Worm (Caenorhabditis elegans): Measurements from ENCODE around the gene C32D5.10.

The C32D5.10 gene

DNA sequence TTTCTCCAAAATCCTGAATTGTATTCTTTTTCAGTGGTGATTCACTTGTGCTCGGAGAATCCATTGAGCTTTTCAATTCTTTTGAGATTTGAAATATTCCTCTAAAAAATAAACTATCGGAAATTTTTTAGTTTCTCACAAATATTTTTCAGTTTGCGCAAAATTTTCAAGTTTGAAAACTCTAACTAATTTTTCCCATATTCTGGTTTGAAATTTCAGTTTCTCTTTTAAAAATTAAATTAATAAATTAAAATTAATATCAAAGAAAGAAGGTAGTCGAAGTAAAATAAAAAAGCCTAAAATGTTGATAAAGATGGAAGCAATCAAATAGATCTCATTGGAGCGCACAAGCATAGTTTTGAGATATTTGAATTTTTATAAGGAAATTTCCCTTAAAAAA lies at the start of gene C32D5.10:
TSS of gene C32D5.10 (minus strand) at position 101 of the 400 bp plus-strand sequence.
- TF ChIP-seq nhr-102 (tag; optimal IDR thresholded peaks at IDR 0.05): no peak
- no peak for TF ChIP-seq ceh-20 (GFP tag; IDR thresholded peaks at IDR 0.05)

DNA sequence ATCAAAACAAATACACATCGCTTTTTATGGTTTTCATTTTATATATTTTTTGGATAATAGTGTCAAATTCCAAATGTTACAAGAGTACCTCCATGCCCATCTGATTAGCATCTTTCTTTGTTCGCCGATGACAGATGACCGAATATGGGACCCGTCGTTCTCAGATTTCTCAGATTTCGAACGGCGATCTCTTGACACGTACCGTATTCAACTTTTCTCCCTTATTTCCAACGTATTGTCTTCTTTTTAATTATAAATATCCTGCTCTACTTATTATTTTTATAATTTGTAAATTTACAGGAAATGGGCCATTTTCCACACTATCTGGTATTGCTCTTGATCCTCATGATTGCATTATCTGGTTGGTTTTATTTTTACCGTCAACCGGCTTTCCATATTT lies 46.6 kb upstream of the C32D5.10 start, which contains the start of gene zig-10:
TSS of gene zig-10 (plus strand) at position 301 of the 400 bp plus-strand sequence.
- TF ChIP-seq T26A8.4 (GFP tag; IDR thresholded peaks at IDR 0.05) (no peak), F26F4.8 (GFP tag; conservative IDR thresholded peaks at IDR 0.05) (no peak), ctbp-1 (GFP tag; IDR thresholded peaks at IDR 0.05) (no peak), mep-1 (tag; optimal IDR thresholded peaks at IDR 0.05) (no peak), arid-1 (GFP tag; conservative IDR thresholded peaks at IDR 0.05) (no peak), lsy-2 (tag; optimal IDR thresholded peaks at IDR 0.05) (no peak)

DNA sequence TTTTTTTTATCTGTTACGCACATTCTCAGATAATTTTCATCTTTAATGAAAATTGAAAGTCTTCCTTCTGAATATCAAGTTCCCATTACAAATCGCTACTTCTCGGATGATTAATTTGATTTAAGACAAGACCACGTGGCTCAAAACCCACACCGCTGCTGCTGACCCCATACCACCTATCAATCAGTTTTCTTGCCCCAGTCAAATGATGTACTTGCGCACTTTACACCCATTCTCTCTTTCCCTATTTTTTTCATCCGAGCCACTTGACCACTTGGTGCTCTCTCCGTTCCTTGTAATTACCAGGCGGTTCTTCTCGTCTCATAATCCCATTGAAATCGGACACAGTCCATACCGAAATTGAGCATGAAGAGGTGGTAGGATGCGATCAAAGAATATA lies 42.2 kb upstream of the C32D5.10 start:
- TF ChIP-seq lin-29 (GFP tag; IDR thresholded peaks at IDR 0.05): no peak
- TF ChIP-seq tag-97 (GFP tag; IDR thresholded peaks at IDR 0.05): no peak
- TF ChIP-seq rbr-2 (tag; optimal IDR thresholded peaks at IDR 0.05): no peak
- no peak for TF ChIP-seq ceh-62 (tag; optimal IDR thresholded peaks at IDR 0.05)
- TF ChIP-seq madf-9 (GFP tag; conservative IDR thresholded peaks at IDR 0.05): no peak
- TF ChIP-seq attf-4 (tag; optimal IDR thresholded peaks at IDR 0.05): no peak
- no peak for TF ChIP-seq T26A8.4 (GFP tag; IDR thresholded peaks at IDR 0.05)
- no peak for TF ChIP-seq R02D3.7 (tag; optimal IDR thresholded peaks at IDR 0.05)
- TF ChIP-seq zip-11 (GFP tag; IDR thresholded peaks at IDR 0.05): no peak
- no peak for TF ChIP-seq zfp-2 (tag; optimal IDR thresholded peaks at IDR 0.05)
- TF ChIP-seq egl-43 (GFP tag; IDR thresholded peaks at IDR 0.05): no peak
- TF ChIP-seq ceh-20 (GFP tag; IDR thresholded peaks at IDR 0.05): no peak
- TF ChIP-seq egl-27 (tag; optimal IDR thresholded peaks at IDR 0.05): no peak
- TF ChIP-seq pqm-1 (tag; optimal IDR thresholded peaks at IDR 0.05): no peak
- TF ChIP-seq unc-130 (GFP tag; optimal IDR thresholded peaks at IDR 0.05): no peak
- TF ChIP-seq hif-1 (tag; optimal IDR thresholded peaks at IDR 0.05): no peak
- no peak for TF ChIP-seq dpl-1 (GFP tag; optimal IDR thresholded peaks at IDR 0.05)
- TF ChIP-seq ctbp-1 (GFP tag; IDR thresholded peaks at IDR 0.05): no peak
- no peak for TF ChIP-seq nhr-76 (tag; optimal IDR thresholded peaks at IDR 0.05)
- TF ChIP-seq mdl-1 (tag; optimal IDR thresholded peaks at IDR 0.05): no peak

ce11 chrII:6391195-6391594 lies 39.4 kb upstream of the C32D5.10 start, which contains the start of gene F58F12.3:
Gene F58F12.3, minus strand, starts transcription at chrII:6391295.
- no peak for TF ChIP-seq Y5F2A.4 (GFP tag; optimal IDR thresholded peaks at IDR 0.05)
- TF ChIP-seq T20F7.1 (GFP tag; optimal IDR thresholded peaks at IDR 0.05): no peak
- TF ChIP-seq dmd-8 (GFP tag; IDR thresholded peaks at IDR 0.05): no peak
- TF ChIP-seq dve-1 (tag; optimal IDR thresholded peaks at IDR 0.05; ENCODE audit: insufficient read depth): no peak
- no peak for TF ChIP-seq nhr-48 (tag; optimal IDR thresholded peaks at IDR 0.05)
- TF ChIP-seq saeg-2 (GFP tag; IDR thresholded peaks at IDR 0.05): no peak
- TF ChIP-seq rbr-2 (tag; optimal IDR thresholded peaks at IDR 0.05): no peak
- no peak for TF ChIP-seq tag-97 (GFP tag; IDR thresholded peaks at IDR 0.05)
- no peak for TF ChIP-seq nhr-111 (GFP tag; optimal IDR thresholded peaks at IDR 0.05)
- no peak for TF ChIP-seq aha-1 (tag)
- TF ChIP-seq ceh-62 (tag; optimal IDR thresholded peaks at IDR 0.05): no peak

DNA sequence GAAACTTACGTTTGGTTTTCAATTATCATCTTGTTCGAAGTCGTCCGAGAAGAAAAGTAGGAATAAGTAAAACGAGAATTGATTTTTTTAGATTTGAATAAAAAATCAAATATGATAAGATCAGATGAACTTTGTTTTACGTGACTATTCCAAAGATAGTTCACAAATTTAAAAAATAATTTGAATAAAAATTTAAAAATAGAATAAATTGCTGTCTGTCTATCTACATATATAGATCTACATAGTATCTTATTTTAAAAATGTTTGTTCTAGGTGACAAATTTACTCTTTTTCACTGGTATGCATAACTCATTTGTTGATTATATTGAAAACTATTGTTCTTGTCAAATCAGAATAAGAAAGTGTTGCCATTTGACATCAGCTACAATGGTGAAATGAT lies 36.1 kb upstream of the C32D5.10 start, which contains the start of gene F58F12.2:
TSS of gene F58F12.2 (minus strand) at position 101 of the 400 bp plus-strand sequence.
- TF ChIP-seq nhr-76 (tag; optimal IDR thresholded peaks at IDR 0.05) (no peak), daf-12 (tag; optimal IDR thresholded peaks at IDR 0.05) (no peak), ceh-20 (GFP tag; IDR thresholded peaks at IDR 0.05) (no peak), zfp-3 (GFP tag; conservative IDR thresholded peaks at IDR 0.05) (no peak)
